Worm (Caenorhabditis elegans): ENCODE data around the gene T26C5.3.

ce11 chrII:9251529-9251928 lies 15.1 kb downstream of the T26C5.3 start:
- TF ChIP-seq sox-2 (GFP tag; IDR thresholded peaks at IDR 0.05) (no peak), pros-1 (tag; optimal IDR thresholded peaks at IDR 0.05) (no peak), F13H6.1 (tag; optimal IDR thresholded peaks at IDR 0.05) (no peak), ceh-45 (GFP tag; IDR thresholded peaks at IDR 0.05) (no peak), ceh-14 (tag; optimal IDR thresholded peaks at IDR 0.05) (no peak), ceh-22 (tag; optimal IDR thresholded peaks at IDR 0.05) (no peak), dmd-4 (tag; optimal IDR thresholded peaks at IDR 0.05; ENCODE audit: borderline replicate concordance) (no peak), ceh-34 (tag; optimal IDR thresholded peaks at IDR 0.05) (no peak), nhr-11 (tag; optimal IDR thresholded peaks at IDR 0.05) (no peak), hlh-30 (tag; optimal IDR thresholded peaks at IDR 0.05; ENCODE audit: insufficient read depth) (no peak), pha-4 (tag; optimal IDR thresholded peaks at IDR 0.05) (no peak), lim-6 (tag; optimal IDR thresholded peaks at IDR 0.05) (no peak), hlh-8 (tag; optimal IDR thresholded peaks at IDR 0.05) (no peak)

Measured in whole organism, late embryonic.